Fruit fly (Drosophila melanogaster) whole organism, embryonic: ENCODE data around the gene RhoGDI.

Source experiments
- ATbp ChIP-seq: fragments of 200-800 bp; sonication (Bioruptor generic); optimal IDR thresholded peaks from 2 replicates; lab custom pipeline; 2017; ENCODE audit warnings: missing biosample characterization, mild to moderate bottlenecking, missing genetic modification characterization, missing genetic modification reagents
- Adf1 ChIP-seq: fragments of 200-800 bp; sonication (Bioruptor generic); IDR thresholded peaks from 2 replicates; pipeline ENCODE4 v1.3.6; 2022; ENCODE audit warnings: missing biosample characterization, missing genetic modification characterization
- B-H2 ChIP-seq: fragments of 200-800 bp; sonication (Bioruptor generic); optimal IDR thresholded peaks from 2 replicates; lab custom pipeline; 2018; ENCODE audit warnings: missing biosample characterization, mild to moderate bottlenecking, missing genetic modification characterization
- Bdp1 ChIP-seq: fragments of 200-800 bp; sonication (Bioruptor generic); optimal IDR thresholded peaks from 3 replicates; lab custom pipeline; 2016; ENCODE audit warnings: missing biosample characterization, missing genetic modification characterization
- Blimp-1 ChIP-seq: fragments of 200-800 bp; sonication (Bioruptor generic); optimal IDR thresholded peaks from 3 replicates; lab custom pipeline; 2018; ENCODE audit warnings: missing biosample characterization, missing genetic modification characterization, mild to moderate bottlenecking, moderate library complexity, missing genetic modification reagents
- CG10565 ChIP-seq: fragments of 200-800 bp; sonication (Bioruptor generic); optimal IDR thresholded peaks from 3 replicates; lab custom pipeline; 2016; ENCODE audit warnings: missing biosample characterization, mild to moderate bottlenecking, missing genetic modification characterization
- CG11398 ChIP-seq: fragments of 200-800 bp; sonication (Bioruptor generic); optimal IDR thresholded peaks from 2 replicates; lab custom pipeline; 2016; ENCODE audit warnings: missing biosample characterization, missing genetic modification characterization
- CG12942 ChIP-seq: fragments of 200-800 bp; sonication (Bioruptor generic); optimal IDR thresholded peaks from 3 replicates; lab custom pipeline; 2016; ENCODE audit warnings: missing biosample characterization, missing genetic modification characterization
- CG13123 ChIP-seq: fragments of 200-800 bp; sonication (Bioruptor generic); optimal IDR thresholded peaks from 2 replicates; lab custom pipeline; 2016; ENCODE audit warnings: missing biosample characterization, missing genetic modification characterization
- CG13424 ChIP-seq: fragments of 200-800 bp; sonication (Bioruptor generic); optimal IDR thresholded peaks from 2 replicates; lab custom pipeline; 2019; ENCODE audit warnings: missing biosample characterization, mild to moderate bottlenecking, missing genetic modification characterization, moderate library complexity
- CG15073 ChIP-seq: fragments of 200-800 bp; sonication (Bioruptor generic); optimal IDR thresholded peaks from 2 replicates; lab custom pipeline; 2016; ENCODE audit warnings: missing biosample characterization, missing genetic modification characterization
- CG15696 ChIP-seq: fragments of 200-800 bp; sonication (Bioruptor generic); optimal IDR thresholded peaks from 2 replicates; lab custom pipeline; 2019; ENCODE audit warnings: missing biosample characterization, mild to moderate bottlenecking, missing genetic modification characterization, moderate library complexity
- CG1792 ChIP-seq: fragments of 200-800 bp; sonication (Bioruptor generic); optimal IDR thresholded peaks from 2 replicates; lab custom pipeline; 2016; ENCODE audit warnings: missing biosample characterization, missing genetic modification characterization
- CG18011 ChIP-seq: fragments of 200-800 bp; sonication (Bioruptor generic); optimal IDR thresholded peaks from 2 replicates; lab custom pipeline; 2017; ENCODE audit warnings: missing biosample characterization, missing genetic modification characterization, mild to moderate bottlenecking, moderate library complexity, missing genotype
- CG18262 ChIP-seq: fragments of 200-800 bp; optimal IDR thresholded peaks from 3 replicates; lab custom pipeline; 2019; ENCODE audit warnings: missing biosample characterization, mild to moderate bottlenecking, missing genetic modification characterization, moderate library complexity
- CG2678 ChIP-seq: fragments of 200-800 bp; sonication (Bioruptor generic); optimal IDR thresholded peaks from 3 replicates; lab custom pipeline; 2019; ENCODE audit warnings: missing biosample characterization, mild to moderate bottlenecking, missing genetic modification characterization, moderate library complexity
- CG30403 ChIP-seq: fragments of 200-800 bp; sonication (Bioruptor generic); optimal IDR thresholded peaks from 3 replicates; lab custom pipeline; 2016; ENCODE audit warnings: missing biosample characterization, missing genetic modification characterization
- CG3065 ChIP-seq: fragments of 200-800 bp; sonication (Bioruptor generic); optimal IDR thresholded peaks from 2 replicates; lab custom pipeline; 2016; ENCODE audit warnings: missing biosample characterization, missing genetic modification characterization
- CG32772 ChIP-seq: fragments of 200-800 bp; sonication (Bioruptor generic); IDR thresholded peaks from 2 replicates; pipeline ENCODE4 v1.3.6; 2022; ENCODE audit warnings: missing biosample characterization, missing genetic modification characterization
- CG3995 ChIP-seq: fragments of 200-800 bp; sonication (Bioruptor generic); optimal IDR thresholded peaks from 3 replicates; lab custom pipeline; 2016; ENCODE audit warnings: missing biosample characterization, missing genetic modification characterization
- CG4730 ChIP-seq: fragments of 200-800 bp; sonication (Bioruptor generic); IDR thresholded peaks from 2 replicates; pipeline ENCODE4 v1.3.6; 2022; ENCODE audit warnings: missing biosample characterization, missing genetic modification characterization
- CG6175 ChIP-seq: fragments of 200-800 bp; sonication (Bioruptor generic); IDR thresholded peaks from 3 replicates; pipeline ENCODE4 v1.3.6; 2022; ENCODE audit warnings: missing biosample characterization, missing genetic modification characterization
- CG6765 ChIP-seq: fragments of 200-800 bp; sonication (Bioruptor generic); optimal IDR thresholded peaks from 3 replicates; lab custom pipeline; 2017; ENCODE audit warnings: missing biosample characterization, mild to moderate bottlenecking, missing genetic modification characterization
- CG9215 ChIP-seq: fragments of 200-800 bp; sonication (Bioruptor generic); IDR thresholded peaks from 2 replicates; pipeline ENCODE4 v1.3.6; 2022; ENCODE audit warnings: missing biosample characterization, missing genetic modification characterization
- CG9797 ChIP-seq: fragments of 200-800 bp; sonication (Bioruptor generic); optimal IDR thresholded peaks from 3 replicates; lab custom pipeline; 2018; ENCODE audit warnings: missing biosample characterization, mild to moderate bottlenecking, missing genetic modification characterization
- Eip74EF ChIP-seq, 2 experiments: fragments of 200-800 bp in 1 of 2; fragments of >200 bp in 1 of 2; sonication (Bioruptor generic) in 1 of 2; optimal IDR thresholded peaks; 2 replicates each; lab custom pipeline; 2017 to 2019; ENCODE audit warnings: missing biosample characterization in 2 of 2, missing genetic modification characterization in 2 of 2, mild to moderate bottlenecking in 1 of 2, moderate library complexity in 1 of 2
- Fer2 ChIP-seq: fragments of 200-800 bp; sonication (Bioruptor generic); optimal IDR thresholded peaks from 2 replicates; lab custom pipeline; 2018; ENCODE audit warnings: missing biosample characterization, mild to moderate bottlenecking, missing genetic modification characterization, moderate library complexity
- HmgD ChIP-seq: fragments of 200-800 bp; sonication (Bioruptor generic); optimal IDR thresholded peaks from 3 replicates; lab custom pipeline; 2016; ENCODE audit warnings: missing biosample characterization, missing genetic modification characterization
- Kr ChIP-seq: fragments of 200-800 bp; sonication (Bioruptor generic); optimal IDR thresholded peaks from 2 replicates; lab custom pipeline; 2017; ENCODE audit warnings: missing biosample characterization, mild to moderate bottlenecking, missing genetic modification characterization
- Meics ChIP-seq: fragments of 200-800 bp; sonication (Bioruptor generic); optimal IDR thresholded peaks from 2 replicates; lab custom pipeline; 2017; ENCODE audit warnings: missing biosample characterization, mild to moderate bottlenecking, missing genetic modification characterization
- Pdp1 ChIP-seq, 2 experiments: fragments of 200-800 bp; sonication (Bioruptor generic); optimal IDR thresholded peaks; 3 replicates each; lab custom pipeline; 2016; ENCODE audit warnings: missing biosample characterization in 2 of 2, missing genetic modification characterization in 2 of 2, mild to moderate bottlenecking in 1 of 2, moderate library complexity in 1 of 2
- Ravus ChIP-seq: fragments of 200-800 bp; sonication (Bioruptor generic); IDR thresholded peaks from 2 replicates; pipeline ENCODE4 v1.3.6; 2022; ENCODE audit warnings: missing biosample characterization, missing genetic modification characterization
- Scr ChIP-seq: fragments of 200-800 bp; sonication (Bioruptor generic); IDR thresholded peaks from 2 replicates; pipeline ENCODE4 v1.3.6; 2022; ENCODE audit warnings: missing biosample characterization, missing genetic modification characterization; ENCODE audit not compliant: partially characterized antibody
- Spps ChIP-seq: fragments of 200-800 bp; sonication (Bioruptor generic); optimal IDR thresholded peaks from 2 replicates; lab custom pipeline; 2018; ENCODE audit warnings: missing biosample characterization, mild to moderate bottlenecking, missing genetic modification characterization
- ap ChIP-seq: fragments of 200-800 bp; sonication (Bioruptor generic); IDR thresholded peaks from 2 replicates; pipeline ENCODE4 v1.3.6; 2022; ENCODE audit warnings: missing biosample characterization, missing genetic modification characterization
- ara ChIP-seq: fragments of 200-800 bp; sonication (Bioruptor generic); IDR thresholded peaks from 2 replicates; pipeline ENCODE4 v1.3.6; 2022; ENCODE audit warnings: missing biosample characterization, missing genetic modification characterization
- ash1 ChIP-seq: fragments of 200-800 bp; sonication (Bioruptor generic); optimal IDR thresholded peaks from 2 replicates; lab custom pipeline; 2018; ENCODE audit warnings: missing biosample characterization, mild to moderate bottlenecking, missing genetic modification characterization
- chif ChIP-seq, 2 experiments: fragments of 200-800 bp; sonication (Bioruptor generic); optimal IDR thresholded peaks; 3 replicates each; lab custom pipeline; 2016; ENCODE audit warnings: missing biosample characterization in 2 of 2, missing genetic modification characterization in 2 of 2
- cwo ChIP-seq: fragments of 200-800 bp; sonication (Bioruptor generic); optimal IDR thresholded peaks from 3 replicates; lab custom pipeline; 2017; ENCODE audit warnings: missing biosample characterization, missing genetic modification characterization, mild to moderate bottlenecking, moderate library complexity, missing genetic modification reagents
- dati ChIP-seq: fragments of 200-800 bp; sonication (Bioruptor generic); IDR thresholded peaks from 2 replicates; pipeline ENCODE4 v1.3.6; 2022; ENCODE audit warnings: missing biosample characterization, missing genetic modification characterization
- dmrt11E ChIP-seq: fragments of 200-800 bp; sonication (Bioruptor generic); optimal IDR thresholded peaks from 3 replicates; lab custom pipeline; 2018; ENCODE audit warnings: missing biosample characterization, mild to moderate bottlenecking, missing genetic modification characterization, moderate library complexity
- gcm2 ChIP-seq: fragments of 200-800 bp; sonication (Bioruptor generic); optimal IDR thresholded peaks from 2 replicates; lab custom pipeline; 2016; ENCODE audit warnings: missing biosample characterization, missing genetic modification characterization
- gfzf ChIP-seq: fragments of 200-800 bp; sonication (Bioruptor generic); optimal IDR thresholded peaks from 2 replicates; lab custom pipeline; 2016; ENCODE audit warnings: missing biosample characterization, mild to moderate bottlenecking, missing genetic modification characterization, moderate library complexity
- her ChIP-seq: fragments of 200-800 bp; sonication (Bioruptor generic); optimal IDR thresholded peaks from 2 replicates; lab custom pipeline; 2016; ENCODE audit warnings: missing biosample characterization, missing genetic modification characterization
- maf-S ChIP-seq: fragments of 200-800 bp; sonication (Bioruptor generic); optimal IDR thresholded peaks from 2 replicates; lab custom pipeline; 2016; ENCODE audit warnings: missing biosample characterization, missing genetic modification characterization
- nmo ChIP-seq: fragments of 200-800 bp; sonication (Bioruptor generic); optimal IDR thresholded peaks from 2 replicates; lab custom pipeline; 2018; ENCODE audit warnings: missing biosample characterization, mild to moderate bottlenecking, missing genetic modification characterization, moderate library complexity
- otp ChIP-seq: fragments of 200-800 bp; sonication (Bioruptor generic); IDR thresholded peaks from 3 replicates; pipeline ENCODE4, ENCODE4 v1.3.6; 2022; ENCODE audit warnings: missing biosample characterization, missing genetic modification characterization
- pho ChIP-seq: fragments of 200-800 bp; sonication (Bioruptor generic); optimal IDR thresholded peaks from 2 replicates; lab custom pipeline; 2016; ENCODE audit warnings: missing biosample characterization, missing genetic modification characterization
- sens-2 ChIP-seq: fragments of 200-800 bp; sonication (Bioruptor generic); IDR thresholded peaks from 2 replicates; pipeline ENCODE4 v1.3.6; 2022; ENCODE audit warnings: missing biosample characterization, missing genetic modification characterization
- twi ChIP-seq: fragments of 200-800 bp; optimal IDR thresholded peaks from 2 replicates; lab custom pipeline; 2019; ENCODE audit warnings: missing biosample characterization, mild to moderate bottlenecking, missing genetic modification characterization, moderate library complexity
- zf30C ChIP-seq: fragments of 200-800 bp; sonication (Bioruptor generic); optimal IDR thresholded peaks from 3 replicates; lab custom pipeline; 2018; ENCODE audit warnings: missing biosample characterization, mild to moderate bottlenecking, missing genetic modification characterization

RhoGDI gene

DNA sequence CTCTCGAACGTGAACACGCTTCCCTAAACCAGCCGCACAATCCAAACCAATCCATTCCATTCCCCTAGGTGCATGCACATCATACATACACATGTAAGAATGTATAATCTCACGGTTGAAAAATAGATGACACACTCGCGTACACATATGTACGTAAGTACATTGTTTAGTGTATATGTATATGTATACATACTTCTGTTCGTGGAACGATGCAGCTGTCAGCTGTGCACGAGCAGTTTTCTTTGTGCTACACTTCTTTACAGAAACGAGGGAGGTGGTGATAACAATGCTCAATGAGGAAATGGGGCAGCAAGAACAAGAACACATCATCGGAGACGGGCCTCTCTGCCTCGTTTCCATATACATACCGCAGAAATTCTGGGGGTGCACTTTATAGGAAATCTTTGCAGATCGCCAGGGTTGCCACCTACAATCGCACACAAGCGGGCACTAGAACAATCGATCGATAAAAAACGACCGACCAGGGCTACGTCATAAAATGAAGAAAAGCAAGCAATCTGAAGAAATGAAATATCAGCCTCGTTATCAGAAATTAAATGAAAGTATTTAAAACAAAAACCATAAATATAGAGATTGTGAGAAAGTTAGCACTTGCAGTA lies 29.1 kb upstream of the RhoGDI start (continued):
- TF ChIP-seq ATbp (no peak), CG13424 (tag; lab: Kevin White, UChicago) (no peak), cwo (GFP tag; lab: Kevin White, UChicago) (no peak), pho (GFP tag; lab: Kevin White, UChicago) (no peak), maf-S (no peak), CG18011 (no peak), Fer2 (tag; lab: Kevin White, UChicago) (no peak), B-H2 (GFP tag; lab: Kevin White, UChicago) (no peak), Pdp1 (GFP tag; optimal IDR thresholded peaks at IDR 0.05; lab: Kevin White, UChicago) (no peak), ara (no peak), Scr (GFP tag; lab: Robert Waterston, UW) (peak; percentile 30; the same call in 1 of the 2 replicates), CG15073 (GFP tag; lab: Kevin White, UChicago) (no peak), gcm2 (GFP tag; lab: Kevin White, UChicago) (no peak), her (GFP tag; lab: Kevin White, UChicago) (no peak), CG6175 (GFP tag; lab: Robert Waterston, UW) (no peak), CG30403 (no peak), Kr (peak; percentile 48), HmgD (GFP tag; lab: Kevin White, UChicago) (no peak), Blimp-1 (no peak), CG2678 (no peak), dati (GFP tag; lab: Robert Waterston, UW) (no peak), CG3995 (GFP tag; lab: Kevin White, UChicago) (no peak), sens-2 (no peak), Adf1 (GFP tag; lab: Robert Waterston, UW) (no peak), Spps (tag; lab: Kevin White, UChicago) (no peak), CG32772 (GFP tag; lab: Robert Waterston, UW) (no peak), gfzf (GFP tag; lab: Kevin White, UChicago) (no peak), twi (tag; lab: Kevin White, UChicago) (peak; percentile 89), CG9215 (GFP tag; lab: Robert Waterston, UW) (no peak), CG10565 (no peak), Eip74EF (GFP tag; optimal IDR thresholded peaks at IDR 0.05; lab: Kevin White, UChicago) (peak in 1 of 2 experiments; percentile 23), CG4730 (GFP tag; lab: Robert Waterston, UW) (no peak), CG6765 (no peak), CG18262 (tag; lab: Kevin White, UChicago) (no peak), CG13123 (GFP tag; lab: Kevin White, UChicago) (no peak), otp (GFP tag; lab: Robert Waterston, UW) (no peak), Meics (GFP tag; lab: Kevin White, UChicago) (no peak), CG1792 (no peak), chif (GFP tag; optimal IDR thresholded peaks at IDR 0.05; lab: Kevin White, UChicago) (no peak), nmo (GFP tag; lab: Kevin White, UChicago) (no peak), CG12942 (no peak), dmrt11E (no peak), ash1 (no peak), CG3065 (GFP tag; lab: Kevin White, UChicago) (no peak), Ravus (GFP tag; lab: Robert Waterston, UW) (no peak), ap (GFP tag; lab: Robert Waterston, UW) (no peak), CG9797 (GFP tag; lab: Kevin White, UChicago) (no peak), Bdp1 (no peak), CG15696 (no peak), CG11398 (GFP tag; lab: Kevin White, UChicago) (no peak), zf30C (GFP tag; lab: Kevin White, UChicago) (no peak)
